Worm (Caenorhabditis elegans) whole organism, mixed stage, embryonic: ENCODE data around the gene F19B10.1.

Source experiments
- M03D4.4 ChIP-seq: sonication (generic microtip); optimal IDR thresholded peaks from 2 replicates; lab custom pipeline; 2017; ENCODE audit warnings: mild to moderate bottlenecking, missing genetic modification characterization, missing compliant biosample characterization
- bed-3 ChIP-seq: fragments of 200-800 bp; sonication (Bioruptor generic); optimal IDR thresholded peaks from 3 replicates; lab custom pipeline; 2018; ENCODE audit warnings: mild to moderate bottlenecking, missing genetic modification characterization, moderate library complexity, missing compliant biosample characterization
- blmp-1 ChIP-seq: fragments of 150-350 bp; optimal IDR thresholded peaks from 2 replicates; lab custom pipeline; 2014; ENCODE audit warnings: missing biosample characterization, missing genetic modification characterization
- ceh-39 ChIP-seq: fragments of 150-350 bp; optimal IDR thresholded peaks from 2 replicates; lab custom pipeline; 2014; ENCODE audit warnings: missing biosample characterization, missing genetic modification characterization
- ceh-43 ChIP-seq: fragments of 200-800 bp; sonication (Bioruptor generic); optimal IDR thresholded peaks from 2 replicates; lab custom pipeline; 2018; ENCODE audit warnings: mild to moderate bottlenecking, missing genetic modification characterization, moderate library complexity, missing compliant biosample characterization
- ceh-83 ChIP-seq: fragments of 200-800 bp; sonication (Bioruptor generic); optimal IDR thresholded peaks from 2 replicates; lab custom pipeline; 2018; ENCODE audit warnings: mild to moderate bottlenecking, missing genetic modification characterization, missing compliant biosample characterization
- ces-1 ChIP-seq: fragments of 150-350 bp; optimal IDR thresholded peaks from 2 replicates; lab custom pipeline; 2014; ENCODE audit warnings: missing biosample characterization, missing genetic modification reagents, missing genetic modification characterization
- cnd-1 ChIP-seq: fragments of 200-800 bp; sonication (Bioruptor generic); optimal IDR thresholded peaks from 2 replicates; lab custom pipeline; 2018; ENCODE audit warnings: mild to moderate bottlenecking, missing genetic modification characterization, missing compliant biosample characterization
- drap-1 ChIP-seq: fragments of 200-800 bp; sonication (Bioruptor generic); optimal IDR thresholded peaks from 3 replicates; lab custom pipeline; 2018; ENCODE audit warnings: mild to moderate bottlenecking, missing genetic modification characterization, missing compliant biosample characterization
- elt-1 ChIP-seq: sonication (generic microtip); optimal IDR thresholded peaks from 2 replicates; lab custom pipeline; 2017; ENCODE audit warnings: missing genetic modification characterization, mild to moderate bottlenecking, missing compliant biosample characterization, antibody characterized with exemption, moderate library complexity, borderline replicate concordance; ENCODE audit not compliant: insufficient read depth
- elt-3 ChIP-seq: fragments of 150-350 bp; optimal IDR thresholded peaks from 2 replicates; lab custom pipeline; 2014; ENCODE audit warnings: missing biosample characterization, missing genetic modification characterization
- flh-1 ChIP-seq: fragments of 200-800 bp; sonication (Bioruptor generic); optimal IDR thresholded peaks from 2 replicates; lab custom pipeline; 2018; ENCODE audit warnings: mild to moderate bottlenecking, missing genetic modification characterization, moderate library complexity, missing compliant biosample characterization
- ham-2 ChIP-seq: fragments of 200-800 bp; sonication (Bioruptor generic); optimal IDR thresholded peaks from 2 replicates; lab custom pipeline; 2018; ENCODE audit warnings: mild to moderate bottlenecking, missing genetic modification characterization, missing compliant biosample characterization
- hlh-1 ChIP-seq: fragments of 150-350 bp; optimal IDR thresholded peaks from 2 replicates; lab custom pipeline; 2014; ENCODE audit warnings: missing biosample characterization, missing genetic modification reagents, missing genetic modification characterization
- lin-13 ChIP-seq: fragments of 150-350 bp; optimal IDR thresholded peaks from 2 replicates; lab custom pipeline; 2014; ENCODE audit warnings: missing biosample characterization, missing genetic modification characterization
- lin-32 ChIP-seq: fragments of 200-800 bp; sonication (Bioruptor generic); optimal IDR thresholded peaks from 2 replicates; lab custom pipeline; 2018; ENCODE audit warnings: mild to moderate bottlenecking, missing genetic modification characterization, missing compliant biosample characterization
- lsy-2 ChIP-seq: fragments of 150-350 bp; optimal IDR thresholded peaks from 2 replicates; lab custom pipeline; 2014; ENCODE audit warnings: missing biosample characterization, missing genetic modification characterization
- mab-5 ChIP-seq: fragments of 150-350 bp; optimal IDR thresholded peaks from 2 replicates; lab custom pipeline; 2014; ENCODE audit warnings: missing biosample characterization, missing genetic modification characterization
- mep-1 ChIP-seq: fragments of 150-350 bp; optimal IDR thresholded peaks from 2 replicates; lab custom pipeline; 2017; ENCODE audit warnings: missing biosample characterization, missing genetic modification reagents, missing genetic modification characterization, inconsistent platforms
- mls-2 ChIP-seq: sonication (generic microtip); optimal IDR thresholded peaks from 2 replicates; lab custom pipeline; 2016; ENCODE audit warnings: mild to moderate bottlenecking, missing genetic modification characterization, moderate library complexity, missing compliant biosample characterization
- nhr-12 ChIP-seq: fragments of 150-350 bp; optimal IDR thresholded peaks from 2 replicates; lab custom pipeline; 2014; ENCODE audit warnings: missing biosample characterization, missing genetic modification characterization
- nhr-2 ChIP-seq: fragments of 150-350 bp; optimal IDR thresholded peaks from 2 replicates; lab custom pipeline; 2014; ENCODE audit warnings: missing biosample characterization, missing genetic modification characterization
- nhr-237 ChIP-seq: fragments of 150-350 bp; optimal IDR thresholded peaks from 2 replicates; lab custom pipeline; 2014; ENCODE audit warnings: missing biosample characterization, missing genetic modification characterization
- nhr-28 ChIP-seq: fragments of 150-350 bp; optimal IDR thresholded peaks from 2 replicates; lab custom pipeline; 2014; ENCODE audit warnings: missing biosample characterization, missing genetic modification characterization
- nhr-76 ChIP-seq: sonication (generic microtip); optimal IDR thresholded peaks from 2 replicates; lab custom pipeline; 2017; ENCODE audit warnings: missing biosample characterization, missing genetic modification characterization
- pha-4 ChIP-seq: fragments of 150-350 bp; optimal IDR thresholded peaks from 2 replicates; lab custom pipeline; 2018; ENCODE audit warnings: missing biosample characterization, missing genetic modification reagents, missing genetic modification characterization
- sem-2 ChIP-seq: fragments of 200-800 bp; sonication (Bioruptor generic); optimal IDR thresholded peaks from 2 replicates; lab custom pipeline; 2018; ENCODE audit warnings: mild to moderate bottlenecking, missing genetic modification characterization, missing compliant biosample characterization
- sptf-1 ChIP-seq: sonication (generic microtip); optimal IDR thresholded peaks from 2 replicates; lab custom pipeline; 2017; ENCODE audit warnings: mild to moderate bottlenecking, missing genetic modification characterization, moderate library complexity, missing compliant biosample characterization
- tbx-8 ChIP-seq: fragments of 200-800 bp; sonication (Bioruptor generic); optimal IDR thresholded peaks from 2 replicates; lab custom pipeline; 2018; ENCODE audit warnings: mild to moderate bottlenecking, missing genetic modification characterization, moderate library complexity, missing compliant biosample characterization
- unc-120 ChIP-seq: sonication (generic microtip); optimal IDR thresholded peaks from 2 replicates; lab custom pipeline; 2017; ENCODE audit warnings: missing genetic modification characterization, missing compliant biosample characterization; ENCODE audit not compliant: poor library complexity, severe bottlenecking
- unc-39 ChIP-seq: fragments of 150-350 bp; optimal IDR thresholded peaks from 2 replicates; lab custom pipeline; 2014; ENCODE audit warnings: missing biosample characterization, missing genetic modification characterization
- unc-62 ChIP-seq: fragments of 150-350 bp; optimal IDR thresholded peaks from 2 replicates; lab custom pipeline; 2014; ENCODE audit warnings: missing biosample characterization, missing genetic modification reagents, missing genetic modification characterization
- zip-8 ChIP-seq: fragments of 150-350 bp; optimal IDR thresholded peaks from 2 replicates; lab custom pipeline; 2014; ENCODE audit warnings: missing biosample characterization, missing genetic modification characterization
- ztf-11 ChIP-seq: fragments of 150-350 bp; optimal IDR thresholded peaks from 2 replicates; lab custom pipeline; 2014; ENCODE audit warnings: missing biosample characterization, missing genetic modification characterization

Gene F19B10.1

DNA sequence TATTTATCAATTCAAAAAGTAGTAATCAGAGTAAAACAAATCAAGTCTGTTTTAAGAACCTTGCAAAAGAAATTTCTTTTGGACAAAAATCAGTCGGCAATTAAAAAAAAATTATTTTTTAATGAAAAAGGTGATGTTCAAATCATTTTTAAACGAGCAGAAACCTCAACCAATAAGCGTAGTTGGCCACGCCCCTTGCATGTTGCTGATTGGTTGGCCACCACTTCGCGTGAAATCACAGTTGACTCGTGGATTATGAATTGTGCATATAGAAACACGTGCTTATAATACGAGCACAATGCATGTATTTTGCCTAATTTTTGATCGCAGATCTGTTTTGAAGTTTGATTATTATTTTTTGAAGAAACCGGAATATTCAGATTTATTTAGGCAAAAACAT, 17.8 kb upstream of the F19B10.1 start:
- TF ChIP-seq M03D4.4 (no peak), flh-1 (no peak), lin-13 (no peak), unc-62 (no peak), nhr-28 (tag; lab: Kevin White, UChicago) (no peak)

DNA sequence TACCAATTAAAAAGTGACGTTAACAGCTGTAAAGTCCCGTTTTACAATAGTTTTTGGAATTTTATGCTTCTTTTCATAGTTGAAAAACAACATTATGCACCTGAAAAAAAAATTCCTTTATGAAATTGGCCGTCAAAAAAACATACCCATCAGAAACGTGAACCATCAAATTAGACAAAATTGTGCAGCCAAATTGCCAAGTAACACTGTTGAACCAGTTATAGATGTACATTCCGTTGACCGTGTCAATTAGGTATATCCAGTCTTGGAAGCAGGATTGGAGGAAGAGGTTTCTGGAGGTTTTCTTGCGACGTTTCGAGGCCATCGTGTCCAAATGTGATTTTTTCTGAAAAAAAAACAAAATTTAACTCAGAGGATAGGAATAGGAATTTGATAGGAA, 13.7 kb upstream of the F19B10.1 start, which contains the start of gene srx-97:
Gene srx-97 (minus strand): TSS at position 101 of the 400 bp plus-strand sequence.
- TF ChIP-seq ham-2 (no peak), lsy-2 (no peak), ztf-11 (tag; lab: Kevin White, UChicago) (no peak), nhr-2 (no peak), mep-1 (tag; lab: Kevin White, UChicago) (no peak), unc-62 (no peak)
- TF ChIP-seq, all 35 proteins: peak for 0

DNA sequence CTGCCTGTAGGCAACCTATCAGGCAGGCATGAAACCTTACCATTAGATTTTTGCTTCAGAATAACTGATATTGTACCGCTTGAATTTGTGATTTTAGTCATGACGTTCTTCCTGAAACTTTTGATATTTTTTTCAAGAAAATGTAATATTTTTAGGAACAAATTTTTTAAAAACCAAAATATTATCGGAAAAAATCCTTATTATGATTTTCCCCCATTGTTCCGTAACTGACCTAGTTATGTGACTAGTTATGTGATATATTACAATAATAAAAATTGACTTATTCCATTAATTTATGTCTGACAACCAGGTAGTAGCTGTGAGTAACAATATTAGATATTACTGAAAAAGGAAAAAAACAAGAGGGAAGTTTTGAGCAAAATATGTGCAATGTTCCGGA, 12.0 kb upstream of the F19B10.1 start, which contains the start of gene srx-98:
Gene srx-98 (minus strand): TSS at position 101 of the 400 bp plus-strand sequence.
- TF ChIP-seq M03D4.4: no peak
- TF ChIP-seq elt-3 (tag; lab: Kevin White, UChicago): no peak
- no peak for TF ChIP-seq ceh-43
- no peak for TF ChIP-seq lsy-2
- no peak for TF ChIP-seq flh-1
- no peak for TF ChIP-seq nhr-237
- TF ChIP-seq ceh-39 (tag; lab: Kevin White, UChicago): no peak
- no peak for TF ChIP-seq unc-39
- TF ChIP-seq mep-1 (tag; lab: Kevin White, UChicago): no peak
- no peak for TF ChIP-seq lin-32
- TF ChIP-seq bed-3 (GFP tag; lab: Kevin White, UChicago): no peak
- no peak for TF ChIP-seq cnd-1 (tag; lab: Kevin White, UChicago)
- TF ChIP-seq nhr-12 (tag; lab: Kevin White, UChicago): no peak
- no peak for TF ChIP-seq ces-1 (GFP tag; lab: Kevin White, UChicago)
- TF ChIP-seq zip-8 (tag; lab: Kevin White, UChicago): no peak

DNA sequence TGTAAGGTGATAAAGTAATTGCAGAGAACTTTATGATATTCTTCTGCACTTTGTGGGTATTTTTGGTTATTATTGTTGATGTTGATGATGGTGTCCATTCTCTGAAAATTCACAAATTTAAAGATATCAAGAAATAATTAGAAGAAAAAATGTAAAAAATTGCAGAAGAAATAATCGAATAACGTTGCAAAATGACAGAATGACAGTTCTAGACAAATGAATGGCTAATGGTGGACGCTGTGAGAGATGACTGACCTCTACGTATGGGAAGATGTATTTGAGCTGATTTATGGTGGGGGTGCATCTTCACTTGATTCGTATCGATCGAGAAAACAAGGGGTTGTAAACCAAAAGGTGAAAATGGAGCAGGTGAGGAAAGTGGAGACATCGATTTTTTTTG, 9.5 kb upstream of the F19B10.1 start, which contains the start of gene sea-1:
Gene sea-1 (minus strand): TSS at position 101 of the 400 bp plus-strand sequence.
- no peak for TF ChIP-seq drap-1 (GFP tag; lab: Kevin White, UChicago)
- no peak for TF ChIP-seq mls-2
- TF ChIP-seq mab-5: no peak
- no peak for TF ChIP-seq nhr-76
- no peak for TF ChIP-seq ceh-43
- no peak for TF ChIP-seq hlh-1 (tag; lab: Kevin White, UChicago)
- TF ChIP-seq cnd-1 (tag; lab: Kevin White, UChicago): no peak
- TF ChIP-seq tbx-8 (GFP tag; lab: Kevin White, UChicago): no peak
- TF ChIP-seq bed-3 (GFP tag; lab: Kevin White, UChicago): no peak
- no peak for TF ChIP-seq blmp-1
- TF ChIP-seq nhr-28 (tag; lab: Kevin White, UChicago): no peak
- TF ChIP-seq ham-2: no peak
- no peak for TF ChIP-seq unc-39
- TF ChIP-seq sptf-1 (tag; lab: Kevin White, UChicago): no peak
- no peak for TF ChIP-seq ztf-11 (tag; lab: Kevin White, UChicago)
- no peak for TF ChIP-seq unc-120 (tag; lab: Kevin White, UChicago)
- no peak for TF ChIP-seq elt-1 (tag; lab: Kevin White, UChicago)
- no peak for TF ChIP-seq nhr-2
- TF ChIP-seq flh-1: no peak
- no peak for TF ChIP-seq ces-1 (GFP tag; lab: Kevin White, UChicago)

DNA sequence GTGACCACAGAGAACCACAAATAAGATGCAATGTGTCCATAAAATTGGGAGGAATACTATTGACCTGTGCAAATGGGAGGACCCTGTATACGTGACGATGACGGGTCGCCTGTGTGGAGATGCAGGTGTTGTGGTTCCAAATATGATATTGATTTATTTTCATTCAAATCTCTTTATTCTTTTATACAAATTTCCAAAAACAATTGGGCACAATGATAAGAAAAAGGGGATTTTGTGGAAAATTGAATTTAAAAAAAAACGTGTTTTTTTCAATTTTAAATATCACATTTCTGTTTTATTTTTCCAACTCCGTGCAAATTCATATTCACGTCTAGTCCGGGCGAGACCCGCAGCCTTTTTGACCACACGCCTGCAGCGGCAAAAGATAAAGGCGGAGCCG, 7.8 kb upstream of the F19B10.1 start, which contains the start of gene F19B10.2:
Gene F19B10.2 (plus strand): TSS at position 301 of the 400 bp plus-strand sequence.
- TF ChIP-seq pha-4 (tag; lab: Kevin White, UChicago) (no peak), lin-32 (no peak), zip-8 (tag; lab: Kevin White, UChicago) (no peak), bed-3 (GFP tag; lab: Kevin White, UChicago) (no peak), ceh-43 (no peak), sem-2 (GFP tag; lab: Kevin White, UChicago) (no peak), nhr-76 (no peak), ham-2 (no peak), sptf-1 (tag; lab: Kevin White, UChicago) (no peak), drap-1 (GFP tag; lab: Kevin White, UChicago) (no peak), M03D4.4 (no peak), nhr-28 (tag; lab: Kevin White, UChicago) (no peak), elt-1 (tag; lab: Kevin White, UChicago) (no peak), unc-39 (no peak), nhr-237 (no peak), ceh-83 (GFP tag; lab: Kevin White, UChicago) (no peak), unc-62 (no peak), ceh-39 (tag; lab: Kevin White, UChicago) (no peak)
